Fruit fly (Drosophila melanogaster) whole organism, embryonic: ENCODE measurements around the gene M6.
"Not testable (repeated sequence)": the region's sequence is repeated elsewhere in the genome, so short reads cannot be mapped to it uniquely, and the experiment has no call there.

Experiments
- CG1024 ChIP-seq: fragments of 200-800 bp; sonication (Bioruptor generic); IDR thresholded peaks from 2 replicates; pipeline ENCODE4 v1.3.6; 2022; ENCODE audit warnings: missing biosample characterization, missing genetic modification characterization
- CG10543 ChIP-seq: fragments of 200-800 bp; sonication (Bioruptor generic); optimal IDR thresholded peaks from 3 replicates; lab custom pipeline; 2017; ENCODE audit warnings: missing biosample characterization, mild to moderate bottlenecking, missing genetic modification characterization, moderate library complexity
- CG11723 ChIP-seq: fragments of 200-800 bp; sonication (Bioruptor generic); optimal IDR thresholded peaks from 2 replicates; lab custom pipeline; 2017; ENCODE audit warnings: missing biosample characterization, mild to moderate bottlenecking, missing genetic modification characterization
- CG12769 ChIP-seq: fragments of 200-800 bp; sonication (Bioruptor generic); optimal IDR thresholded peaks from 2 replicates; lab custom pipeline; 2019; ENCODE audit warnings: missing biosample characterization, mild to moderate bottlenecking, missing genetic modification characterization, moderate library complexity
- CG13894 ChIP-seq: fragments of 200-800 bp; sonication (Bioruptor generic); optimal IDR thresholded peaks from 3 replicates; lab custom pipeline; 2018; ENCODE audit warnings: missing biosample characterization, mild to moderate bottlenecking, missing genetic modification characterization, moderate library complexity
- CG1603 ChIP-seq: fragments of 200-800 bp; sonication (Bioruptor generic); optimal IDR thresholded peaks from 2 replicates; lab custom pipeline; 2019; ENCODE audit warnings: missing biosample characterization, mild to moderate bottlenecking, missing genetic modification characterization, moderate library complexity
- CG16779 ChIP-seq: fragments of 200-800 bp; sonication (Bioruptor generic); IDR thresholded peaks from 2 replicates; pipeline ENCODE4 v1.3.6; 2022; ENCODE audit warnings: missing biosample characterization, missing genetic modification characterization
- CG5180 ChIP-seq: fragments of 200-800 bp; sonication (Bioruptor generic); optimal IDR thresholded peaks from 3 replicates; lab custom pipeline; 2017; ENCODE audit warnings: missing biosample characterization, missing genetic modification characterization, mild to moderate bottlenecking, moderate library complexity, missing genetic modification reagents
- CG6689 ChIP-seq: fragments of 200-800 bp; sonication (Bioruptor generic); IDR thresholded peaks from 2 replicates; pipeline ENCODE4 v1.3.6; 2022; ENCODE audit warnings: missing biosample characterization, missing genetic modification characterization
- CG7357 ChIP-seq: fragments of 200-800 bp; sonication (Bioruptor generic); IDR thresholded peaks from 3 replicates; pipeline ENCODE4 v1.3.6; 2022; ENCODE audit warnings: missing biosample characterization, missing genetic modification characterization
- CG8290 ChIP-seq, 3 experiments: fragments of 200-800 bp; sonication (Bioruptor generic); optimal IDR thresholded peaks; 2 replicates each; lab custom pipeline; 2016 to 2019; ENCODE audit warnings: missing biosample characterization in 3 of 3, missing genetic modification characterization in 3 of 3, mild to moderate bottlenecking in 2 of 3, moderate library complexity in 1 of 3
- CG9932 ChIP-seq: fragments of 200-800 bp; sonication (Bioruptor generic); IDR thresholded peaks from 2 replicates; pipeline ENCODE4 v1.3.6; 2022; ENCODE audit warnings: missing biosample characterization, missing genetic modification characterization
- D19A ChIP-seq: fragments of 200-800 bp; optimal IDR thresholded peaks from 3 replicates; lab custom pipeline; 2019; ENCODE audit warnings: missing biosample characterization, mild to moderate bottlenecking, missing genetic modification characterization, moderate library complexity
- Dad ChIP-seq: fragments of 200-800 bp; sonication (Bioruptor generic); optimal IDR thresholded peaks from 3 replicates; lab custom pipeline; 2016; ENCODE audit warnings: missing biosample characterization, missing genetic modification characterization
- Dfd ChIP-seq, 2 experiments: fragments of >200 bp; optimal IDR thresholded peaks; 2 replicates each; lab custom pipeline; 2017; ENCODE audit warnings: missing biosample characterization in 2 of 2, missing genetic modification characterization in 2 of 2
- Fer3 ChIP-seq: fragments of 200-800 bp; sonication (Bioruptor generic); optimal IDR thresholded peaks from 2 replicates; lab custom pipeline; 2018; ENCODE audit warnings: missing biosample characterization, mild to moderate bottlenecking, missing genetic modification characterization, moderate library complexity
- Gug ChIP-seq: fragments of 200-800 bp; sonication (Bioruptor generic); IDR thresholded peaks from 4 replicates; pipeline ENCODE4 v1.3.6; 2022; ENCODE audit warnings: missing biosample characterization, missing genetic modification characterization
- HmgZ ChIP-seq: fragments of 200-800 bp; sonication (Bioruptor generic); optimal IDR thresholded peaks from 2 replicates; lab custom pipeline; 2018; ENCODE audit warnings: missing biosample characterization, mild to moderate bottlenecking, missing genetic modification characterization
- Jarid2 ChIP-seq: fragments of 200-800 bp; sonication (Bioruptor generic); optimal IDR thresholded peaks from 3 replicates; lab custom pipeline; 2017; ENCODE audit warnings: mild to moderate bottlenecking, missing biosample characterization, missing genetic modification reagents, missing genetic modification characterization
- Kr ChIP-seq: fragments of 200-800 bp; sonication (Bioruptor generic); optimal IDR thresholded peaks from 2 replicates; lab custom pipeline; 2017; ENCODE audit warnings: missing biosample characterization, mild to moderate bottlenecking, missing genetic modification characterization
- Med ChIP-seq: fragments of 200-800 bp; sonication (Bioruptor generic); peaks from one replicate; lab custom pipeline; 2016; ENCODE audit warnings: missing biosample characterization, missing genetic modification characterization, mild to moderate bottlenecking, inconsistent platforms, moderate library complexity
- Mes4 ChIP-seq: fragments of 200-800 bp; sonication (Bioruptor generic); optimal IDR thresholded peaks from 2 replicates; lab custom pipeline; 2016; ENCODE audit warnings: missing biosample characterization, missing genetic modification characterization
- NC2α ChIP-seq: fragments of 200-800 bp; sonication (Bioruptor generic); optimal IDR thresholded peaks from 2 replicates; lab custom pipeline; 2016; ENCODE audit warnings: missing biosample characterization, missing genetic modification characterization
- Optix ChIP-seq: fragments of 200-800 bp; sonication (Bioruptor generic); IDR thresholded peaks from 3 replicates; pipeline ENCODE4 v1.3.6; 2022; ENCODE audit warnings: missing biosample characterization, missing genetic modification characterization
- Pdp1 ChIP-seq, 2 experiments: fragments of 200-800 bp; sonication (Bioruptor generic); optimal IDR thresholded peaks; 3 replicates each; lab custom pipeline; 2016; ENCODE audit warnings: missing biosample characterization in 2 of 2, missing genetic modification characterization in 2 of 2, mild to moderate bottlenecking in 1 of 2, moderate library complexity in 1 of 2
- Rx ChIP-seq: fragments of 200-800 bp; sonication (Bioruptor generic); IDR thresholded peaks from 2 replicates; pipeline ENCODE4 v1.3.6; 2022; ENCODE audit warnings: missing biosample characterization, missing genetic modification characterization
- TFAM ChIP-seq: fragments of 200-800 bp; sonication (Bioruptor generic); optimal IDR thresholded peaks from 2 replicates; lab custom pipeline; 2017; ENCODE audit warnings: missing biosample characterization, missing genetic modification characterization, inconsistent platforms
- Trl ChIP-seq, 3 experiments: fragments of >200 bp in 2 of 3; fragments of 200-800 bp in 1 of 3; sonication (Bioruptor generic) in 1 of 3; optimal IDR thresholded peaks; 2 replicates in 1 of 3; 3 replicates in 2 of 3; lab custom pipeline; 2016 to 2017; ENCODE audit warnings: missing biosample characterization in 1 of 3, missing genetic modification characterization in 1 of 3
- cad ChIP-seq: fragments of >200 bp; optimal IDR thresholded peaks from 2 replicates; lab custom pipeline; 2017; ENCODE audit warnings: missing biosample characterization, missing genetic modification characterization
- cg ChIP-seq: fragments of 200-800 bp; sonication (Bioruptor generic); optimal IDR thresholded peaks from 3 replicates; lab custom pipeline; 2019; ENCODE audit warnings: missing biosample characterization, mild to moderate bottlenecking, missing genetic modification characterization, moderate library complexity
- chm ChIP-seq: fragments of 200-800 bp; sonication (Bioruptor generic); IDR thresholded peaks from 2 replicates; pipeline ENCODE4 v1.3.6; 2022; ENCODE audit warnings: missing biosample characterization, missing genetic modification characterization
- emc ChIP-seq: fragments of 200-800 bp; sonication (Bioruptor generic); optimal IDR thresholded peaks from 2 replicates; lab custom pipeline; 2016; ENCODE audit warnings: missing biosample characterization, missing genetic modification characterization
- eve ChIP-seq, 2 experiments: fragments of >200 bp; optimal IDR thresholded peaks; 2 replicates each; lab custom pipeline; 2017; ENCODE audit warnings: missing biosample characterization in 2 of 2, missing genetic modification characterization in 2 of 2
- fru ChIP-seq: fragments of >200 bp; optimal IDR thresholded peaks from 2 replicates; lab custom pipeline; 2017
- gro ChIP-seq: fragments of 200-800 bp; sonication (Bioruptor generic); optimal IDR thresholded peaks from 2 replicates; lab custom pipeline; 2016; ENCODE audit warnings: missing biosample characterization, missing genetic modification characterization
- org-1 ChIP-seq: fragments of 200-800 bp; sonication (Bioruptor generic); optimal IDR thresholded peaks from 2 replicates; lab custom pipeline; 2017; ENCODE audit warnings: missing biosample characterization, missing genetic modification characterization
- pb ChIP-seq: fragments of 200-800 bp; sonication (Bioruptor generic); optimal IDR thresholded peaks from 3 replicates; lab custom pipeline; 2016; ENCODE audit warnings: missing biosample characterization, missing genetic modification characterization
- repo ChIP-seq: fragments of 200-800 bp; sonication (Bioruptor generic); optimal IDR thresholded peaks from 2 replicates; lab custom pipeline; 2016; ENCODE audit warnings: missing biosample characterization, missing genetic modification characterization
- run ChIP-seq: fragments of 200-800 bp; sonication (Bioruptor generic); optimal IDR thresholded peaks from 3 replicates; lab custom pipeline; 2018; ENCODE audit warnings: missing biosample characterization, mild to moderate bottlenecking, missing genetic modification characterization
- sd ChIP-seq: fragments of 200-800 bp; sonication (Bioruptor generic); optimal IDR thresholded peaks from 3 replicates; lab custom pipeline; 2018; ENCODE audit warnings: missing biosample characterization, mild to moderate bottlenecking, missing genetic modification characterization, moderate library complexity
- slbo ChIP-seq: fragments of 200-800 bp; sonication (Bioruptor generic); IDR thresholded peaks from 2 replicates; pipeline ENCODE4 v1.3.6; 2022; ENCODE audit warnings: missing biosample characterization, missing genetic modification characterization
- slou ChIP-seq: fragments of 200-800 bp; sonication (Bioruptor generic); optimal IDR thresholded peaks from 3 replicates; lab custom pipeline; 2016; ENCODE audit warnings: missing biosample characterization, missing genetic modification characterization
- sr ChIP-seq: fragments of 200-800 bp; sonication (Bioruptor generic); IDR thresholded peaks from 3 replicates; pipeline ENCODE4 v1.3.6; 2022; ENCODE audit warnings: missing biosample characterization, missing genetic modification characterization
- sug ChIP-seq: fragments of 200-800 bp; optimal IDR thresholded peaks from 2 replicates; lab custom pipeline; 2019; ENCODE audit warnings: missing biosample characterization, mild to moderate bottlenecking, missing genetic modification characterization, moderate library complexity
- zen2 ChIP-seq: fragments of 200-800 bp; sonication (Bioruptor generic); IDR thresholded peaks from 3 replicates; pipeline ENCODE4 v1.3.6; 2022; ENCODE audit warnings: missing biosample characterization, missing genetic modification characterization; ENCODE audit not compliant: partially characterized antibody

M6 gene

dm6 chr3L:21496865-21497634 is 10.6 kb upstream of the M6 start, which contains the start of gene Hr78 (continued):
- TF ChIP-seq gro (no peak), cad (peak; percentile 21), CG5180 (GFP tag; lab: Kevin White, UChicago) (peak; percentile 65), sr (GFP tag; lab: Robert Waterston, UW) (no peak), Jarid2 (GFP tag; lab: Kevin White, UChicago) (peak; percentile 50), Mes4 (GFP tag; lab: Kevin White, UChicago) (no peak), Fer3 (tag; lab: Kevin White, UChicago) (peak; percentile 78), CG1603 (peak; percentile 41), CG16779 (GFP tag; lab: Robert Waterston, UW) (no peak), zen2 (GFP tag; lab: Robert Waterston, UW) (no peak), Dad (GFP tag; lab: Kevin White, UChicago) (no peak), eve (GFP tag; optimal IDR thresholded peaks at IDR 0.05; lab: Kevin White, UChicago) (no peak), Kr (GFP tag; lab: Kevin White, UChicago) (no peak), TFAM (no peak), run (tag; lab: Kevin White, UChicago) (peak; percentile 78), slou (GFP tag; lab: Kevin White, UChicago) (no peak), HmgZ (tag; lab: Kevin White, UChicago) (peak; percentile 22), pb (GFP tag; lab: Kevin White, UChicago) (no peak), sd (tag; lab: Kevin White, UChicago) (peak; percentile 83), CG7357 (0 out of 3 replicates have a peak, but pooled peaks have one; percentile 52), Rx (GFP tag; lab: Robert Waterston, UW) (peak; percentile 59), NC2α (GFP tag; lab: Kevin White, UChicago) (no peak), emc (GFP tag; lab: Kevin White, UChicago) (no peak), Optix (GFP tag; lab: Robert Waterston, UW) (peak; percentile 43; the same call in 1 of the 3 replicates), org-1 (GFP tag; lab: Kevin White, UChicago) (peak; percentile 64), CG11723 (GFP tag; lab: Kevin White, UChicago) (peak; percentile 63), fru (lab: Kevin White, UChicago) (no peak), CG1024 (GFP tag; lab: Robert Waterston, UW) (peak; percentile 38; the same call in 1 of the 2 replicates), repo (GFP tag; lab: Kevin White, UChicago) (no peak)
- TF ChIP-seq, all 482 proteins: peak for 286

DNA sequence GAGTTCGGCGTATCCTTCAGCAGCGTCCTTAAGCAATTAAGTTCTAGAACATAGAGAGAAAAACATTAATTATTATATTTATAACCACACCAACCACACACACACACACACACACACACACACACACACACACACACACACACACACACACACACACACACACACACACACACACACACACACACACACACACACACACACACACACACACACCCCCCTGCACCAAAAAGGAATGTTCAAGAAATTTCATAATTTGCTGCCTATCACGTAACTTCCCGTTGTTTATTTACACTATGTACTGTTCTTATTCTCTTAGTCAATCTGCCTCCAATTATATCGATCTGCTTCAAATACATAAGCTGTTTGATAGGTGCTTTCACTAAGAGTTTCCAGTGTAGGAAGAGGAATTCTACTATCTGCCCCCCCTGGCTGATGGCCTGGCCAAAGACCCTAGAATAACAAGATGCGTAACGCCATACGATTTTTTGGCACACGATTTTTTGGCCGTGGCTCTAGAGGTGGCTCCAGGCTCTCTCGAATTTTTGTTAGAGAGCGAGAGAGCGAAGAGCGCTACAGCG is 9.1 kb upstream of the M6 start:
- TF ChIP-seq CG13894 (tag; lab: Kevin White, UChicago), result peak; percentile 4
- peak in 1 of 2 experiments; percentile 69 for TF ChIP-seq Dfd (GFP tag; optimal IDR thresholded peaks at IDR 0.05; lab: Kevin White, UChicago)
- TF ChIP-seq chm, result 0 out of 2 replicates have a peak, but pooled peaks have one; percentile 33
- TF ChIP-seq Pdp1 (GFP tag; optimal IDR thresholded peaks at IDR 0.05; lab: Kevin White, UChicago), result peak in 1 of 2 experiments; percentile 40
- peak; percentile 56 for TF ChIP-seq Med (GFP tag; lab: Kevin White, UChicago)
- TF ChIP-seq CG8290, Trl (GFP tag; optimal IDR thresholded peaks at IDR 0.05; lab: Kevin White, UChicago): not testable (repeated sequence)
- TF ChIP-seq CG8290 (tag; optimal IDR thresholded peaks at IDR 0.05; lab: Kevin White, UChicago), result peak in 1 of 2 experiments; percentile 8
- peak; percentile 51 for TF ChIP-seq sd (tag; lab: Kevin White, UChicago)
- TF ChIP-seq slbo (GFP tag; lab: Robert Waterston, UW), result peak; percentile 46
- peak in 1 of 2 experiments; percentile 33 for TF ChIP-seq Trl (optimal IDR thresholded peaks at IDR 0.05; lab: Kevin White, UChicago)
- peak; percentile 80 for TF ChIP-seq D19A (tag; lab: Kevin White, UChicago)
- TF ChIP-seq Gug (GFP tag; lab: Robert Waterston, UW), result 0 out of 4 replicates have a peak, but pooled peaks have one; percentile 23
- TF ChIP-seq sug, result peak; percentile 84
- TF ChIP-seq CG12769, result peak; percentile 33
- 0 out of 2 replicates have a peak, but pooled peaks have one; percentile 6 for TF ChIP-seq CG6689 (GFP tag; lab: Robert Waterston, UW)
- peak; percentile 29; the same call in 1 of the 2 replicates for TF ChIP-seq CG9932
- peak; percentile 14 for TF ChIP-seq CG10543 (GFP tag; lab: Kevin White, UChicago)
- peak; percentile 71 for TF ChIP-seq cg
- TF ChIP-seq, all 482 proteins: peak for 17; not testable (repeated sequence) for 465
